Worm (Caenorhabditis elegans) whole organism, L3 larva: Measurements from ENCODE around the gene F29A7.4.

Experiments used
- ZK546.5 ChIP-seq: sonication (generic microtip); optimal IDR thresholded peaks from 2 replicates; lab custom pipeline; 2017; ENCODE audit warnings: missing biosample characterization, missing genetic modification characterization
- aly-2 ChIP-seq: fragments of 150-350 bp; optimal IDR thresholded peaks from 2 replicates; lab custom pipeline; 2014; ENCODE audit warnings: missing biosample characterization, missing genetic modification characterization
- ama-1 ChIP-seq: fragments of 150-350 bp; optimal IDR thresholded peaks from 2 replicates; lab custom pipeline; 2018
- ceh-16 ChIP-seq: sonication (generic microtip); optimal IDR thresholded peaks from 2 replicates; lab custom pipeline; 2017; ENCODE audit warnings: missing biosample characterization, missing genetic modification characterization
- ceh-28 ChIP-seq: fragments of 150-350 bp; optimal IDR thresholded peaks from 2 replicates; lab custom pipeline; 2014; ENCODE audit warnings: missing biosample characterization, missing genetic modification reagents, missing genetic modification characterization
- ceh-82 ChIP-seq: fragments of 150-350 bp; optimal IDR thresholded peaks from 2 replicates; lab custom pipeline; 2014; ENCODE audit warnings: missing biosample characterization, missing genetic modification characterization
- egl-27 ChIP-seq: sonication (generic microtip); optimal IDR thresholded peaks from 4 replicates; lab custom pipeline; 2017; ENCODE audit warnings: missing biosample characterization, missing genetic modification reagents, missing genetic modification characterization
- egl-5 ChIP-seq: fragments of 150-350 bp; optimal IDR thresholded peaks from 2 replicates; lab custom pipeline; 2017; ENCODE audit warnings: missing biosample characterization, missing genetic modification reagents, missing genetic modification characterization, inconsistent platforms
- eor-1 ChIP-seq, 2 experiments: fragments of 150-350 bp; optimal IDR thresholded peaks; 2 replicates each; lab custom pipeline; 2014 to 2018; ENCODE audit warnings: missing biosample characterization in 2 of 2, missing genetic modification characterization in 2 of 2
- lin-15B ChIP-seq: fragments of 150-350 bp; optimal IDR thresholded peaks from 2 replicates; lab custom pipeline; 2014; ENCODE audit warnings: missing biosample characterization, missing genetic modification characterization
- lin-39 ChIP-seq: fragments of 150-350 bp; optimal IDR thresholded peaks from 2 replicates; lab custom pipeline; 2018; ENCODE audit warnings: missing biosample characterization, missing genetic modification reagents, missing genetic modification characterization
- lsy-12 ChIP-seq: sonication (generic microtip); optimal IDR thresholded peaks from 2 replicates; lab custom pipeline; 2016; ENCODE audit warnings: mild to moderate bottlenecking, missing genetic modification characterization, missing compliant biosample characterization
- mdl-1 ChIP-seq: fragments of 150-350 bp; optimal IDR thresholded peaks from 2 replicates; lab custom pipeline; 2014; ENCODE audit warnings: missing biosample characterization, missing genetic modification characterization
- nhr-12 ChIP-seq: fragments of 150-350 bp; optimal IDR thresholded peaks from 2 replicates; lab custom pipeline; 2014; ENCODE audit warnings: missing biosample characterization, missing genetic modification characterization
- nhr-23 ChIP-seq: fragments of 150-350 bp; optimal IDR thresholded peaks from 2 replicates; lab custom pipeline; 2014; ENCODE audit warnings: missing biosample characterization, missing genetic modification reagents, missing genetic modification characterization
- nhr-25 ChIP-seq: sonication (generic microtip); optimal IDR thresholded peaks from 2 replicates; lab custom pipeline; 2017; ENCODE audit warnings: missing biosample characterization, missing genetic modification characterization
- nhr-28 ChIP-seq: fragments of 150-350 bp; optimal IDR thresholded peaks from 2 replicates; lab custom pipeline; 2014; ENCODE audit warnings: missing biosample characterization, missing genetic modification characterization
- nhr-67 ChIP-seq: fragments of 150-350 bp; optimal IDR thresholded peaks from 2 replicates; lab custom pipeline; 2014; ENCODE audit warnings: missing biosample characterization, missing genetic modification characterization
- nhr-77 ChIP-seq: fragments of 150-350 bp; optimal IDR thresholded peaks from 2 replicates; lab custom pipeline; 2014; ENCODE audit warnings: missing biosample characterization, missing genetic modification characterization
- pqm-1 ChIP-seq: fragments of 150-350 bp; optimal IDR thresholded peaks from 2 replicates; lab custom pipeline; 2017; ENCODE audit warnings: missing biosample characterization, missing genetic modification characterization, inconsistent platforms
- skn-1 ChIP-seq: fragments of 150-350 bp; optimal IDR thresholded peaks from 2 replicates; lab custom pipeline; 2014; ENCODE audit warnings: missing biosample characterization, missing genetic modification characterization
- snpc-4 ChIP-seq: fragments of 150-350 bp; optimal IDR thresholded peaks from 2 replicates; lab custom pipeline; 2014; ENCODE audit warnings: missing biosample characterization, missing genetic modification characterization
- tbx-2 ChIP-seq: sonication (generic microtip); optimal IDR thresholded peaks from 2 replicates; lab custom pipeline; 2016; ENCODE audit warnings: mild to moderate bottlenecking, missing genetic modification characterization, missing compliant biosample characterization
- unc-62 ChIP-seq: fragments of 150-350 bp; sonication (generic microtip); optimal IDR thresholded peaks from 4 replicates; lab custom pipeline; 2014; ENCODE audit warnings: missing biosample characterization, missing genetic modification reagents, missing genetic modification characterization
- zag-1 ChIP-seq: fragments of 150-350 bp; optimal IDR thresholded peaks from 2 replicates; lab custom pipeline; 2014; ENCODE audit warnings: missing biosample characterization, missing genetic modification characterization

F29A7.4 gene

DNA sequence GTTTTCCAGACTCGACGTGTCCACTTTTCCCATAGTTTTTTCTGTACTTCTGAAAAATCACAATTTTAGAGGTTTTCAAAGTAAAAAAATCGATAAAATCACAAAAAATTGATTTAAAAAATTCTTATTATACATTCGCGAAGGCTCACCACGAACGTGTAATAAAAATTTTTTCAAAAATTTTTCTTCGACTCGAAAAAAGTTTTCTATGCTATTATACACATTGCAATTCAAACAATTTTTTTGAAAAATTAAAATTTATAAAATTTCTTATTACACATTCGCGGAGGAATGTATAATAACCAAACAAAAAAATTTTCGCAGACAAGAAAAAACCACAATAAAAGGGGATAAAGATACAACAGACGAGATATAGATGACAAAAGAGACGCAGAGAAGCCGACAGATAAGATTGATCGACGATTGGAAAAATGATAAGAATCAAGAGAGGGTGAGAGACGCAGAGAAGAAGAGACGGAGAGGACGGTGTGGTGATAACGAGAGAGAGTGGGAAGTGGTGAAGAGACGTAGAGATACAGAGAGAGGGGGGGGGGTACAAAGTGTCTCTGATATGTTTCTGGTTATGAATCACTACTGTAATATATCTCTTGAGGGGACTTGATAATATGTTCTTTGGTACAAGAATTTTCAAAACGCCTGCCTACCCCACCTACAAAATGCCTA, 50.9 kb downstream of the F29A7.4 start, which contains the start of gene nhr-119 (continued):
- TF ChIP-seq ceh-28 (peak; percentile 90), lin-15B (tag; lab: Kevin White, UChicago) (peak; percentile 10), ama-1 (lab: Kevin White, UChicago) (no peak), snpc-4 (tag; lab: Kevin White, UChicago) (no peak), eor-1 (tag; optimal IDR thresholded peaks at IDR 0.05; lab: Kevin White, UChicago) (no peak), nhr-23 (tag; lab: Kevin White, UChicago) (peak; percentile 92), nhr-28 (tag; lab: Kevin White, UChicago) (no peak), nhr-77 (tag; lab: Kevin White, UChicago) (no peak), nhr-25 (tag; lab: Kevin White, UChicago) (peak; percentile 85), mdl-1 (tag; lab: Kevin White, UChicago) (no peak), unc-62 (peak; percentile 11), nhr-67 (tag; lab: Kevin White, UChicago) (no peak), lin-39 (tag; lab: Kevin White, UChicago) (no peak), skn-1 (peak; percentile 20), egl-5 (tag; lab: Kevin White, UChicago) (no peak), aly-2 (no peak), egl-27 (tag; lab: Kevin White, UChicago) (no peak), tbx-2 (tag; lab: Kevin White, UChicago) (no peak), nhr-12 (tag; lab: Kevin White, UChicago) (no peak), pqm-1 (tag; lab: Kevin White, UChicago) (peak; percentile 92), ceh-82 (tag; lab: Kevin White, UChicago) (no peak), ZK546.5 (tag; lab: Kevin White, UChicago) (no peak), lsy-12 (tag; lab: Kevin White, UChicago) (no peak), ceh-16 (tag; lab: Kevin White, UChicago) (no peak), zag-1 (tag; lab: Kevin White, UChicago) (no peak)
